Fruit fly (Drosophila melanogaster): ENCODE data around the gene ntc.

ntc gene

DNA sequence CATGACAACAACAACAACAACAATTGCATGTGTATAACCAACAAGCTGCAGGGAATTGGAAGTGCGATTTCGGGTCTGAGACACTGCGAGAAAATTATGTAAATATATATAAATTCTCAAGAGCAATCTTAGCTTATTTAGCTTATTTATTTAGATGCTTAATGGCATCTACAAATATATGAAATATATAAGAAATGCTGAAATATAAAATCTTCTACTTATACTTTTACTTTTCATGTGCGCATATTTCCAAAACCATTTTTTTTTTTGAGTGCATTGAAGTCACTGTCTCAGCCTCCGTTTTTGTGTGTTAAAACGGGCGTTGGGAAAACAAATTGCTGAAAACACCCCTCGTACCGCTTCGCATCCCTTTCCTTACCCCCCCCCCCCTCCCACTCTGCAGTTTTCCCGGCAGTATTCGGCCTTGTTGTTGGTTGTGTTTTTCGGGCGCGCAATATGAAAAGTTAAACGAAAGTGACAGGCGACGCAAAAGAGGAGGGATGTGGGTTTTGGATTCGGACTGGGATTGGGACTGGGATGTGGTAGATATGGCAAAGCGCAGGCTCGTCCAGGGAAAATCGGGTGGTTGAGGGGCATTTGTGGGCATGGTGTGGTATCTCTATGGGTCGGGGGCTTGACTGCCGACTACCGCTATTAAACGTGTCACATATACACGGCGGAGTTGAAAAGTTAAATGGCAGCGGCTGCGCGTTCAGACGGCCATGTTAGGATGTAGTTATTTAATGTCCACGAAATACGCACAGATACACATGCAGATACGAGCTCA, 49.1 kb upstream of the ntc start (continued):
- TF ChIP-seq CG14667 (GFP tag; IDR thresholded peaks at IDR 0.05) (0 out of 2 replicates have a peak, but pooled peaks have one; percentile 30), cg (GFP tag; optimal IDR thresholded peaks at IDR 0.05) (peak; percentile 49), Sox102F (GFP tag; optimal IDR thresholded peaks at IDR 0.05) (peak; percentile 60), CrebB (tag; optimal IDR thresholded peaks at IDR 0.05) (no peak), Ptx1 (GFP tag; IDR thresholded peaks at IDR 0.05) (peak; percentile 46; the same call in 1 of the 2 replicates), CG12659 (GFP tag; optimal IDR thresholded peaks at IDR 0.05) (peak; percentile 12), CG9797 (GFP tag; optimal IDR thresholded peaks at IDR 0.05) (no peak), gcm (GFP tag; optimal IDR thresholded peaks at IDR 0.05) (peak; percentile 55), sens (GFP tag) (peak; percentile 93), Dad (GFP tag; optimal IDR thresholded peaks at IDR 0.05) (no peak), Hr51 (GFP tag; optimal IDR thresholded peaks at IDR 0.05) (peak in 1 of 2 experiments; percentile 56), CG13775 (GFP tag; optimal IDR thresholded peaks at IDR 0.05) (peak; percentile 60), MTF-1 (GFP tag; optimal IDR thresholded peaks at IDR 0.05; ENCODE audit: borderline replicate concordance) (no peak), phol (tag; optimal IDR thresholded peaks at IDR 0.05) (peak; percentile 63), chm (GFP tag; IDR thresholded peaks at IDR 0.05) (no peak; the same call in 1 of the 2 replicates), Camta (GFP tag; optimal IDR thresholded peaks at IDR 0.05) (peak; percentile 1), mam (GFP tag; optimal IDR thresholded peaks at IDR 0.05) (no peak), disco-r (GFP tag; optimal IDR thresholded peaks at IDR 0.05) (no peak), CG2712 (tag; optimal IDR thresholded peaks at IDR 0.05) (peak; percentile 68), CG17328 (GFP tag; IDR thresholded peaks at IDR 0.05) (peak; percentile 68), CG8924 (tag; optimal IDR thresholded peaks at IDR 0.05) (peak; percentile 60), Lhr (GFP tag; optimal IDR thresholded peaks at IDR 0.05) (peak; percentile 32), CG11398 (GFP tag; optimal IDR thresholded peaks at IDR 0.05) (no peak), CG8388 (GFP tag; optimal IDR thresholded peaks at IDR 0.05) (peak; percentile 68), zf30C (GFP tag; optimal IDR thresholded peaks at IDR 0.05) (peak; percentile 89), CG17359 (tag; optimal IDR thresholded peaks at IDR 0.05) (peak; percentile 41), CG1602 (GFP tag; optimal IDR thresholded peaks at IDR 0.05) (peak; percentile 53), CG7786 (GFP tag; optimal IDR thresholded peaks at IDR 0.05) (no peak), prd (optimal IDR thresholded peaks at IDR 0.05) (no peak), prd (GFP tag; IDR thresholded peaks at IDR 0.05) (peak; percentile 83; the same call in 2 of the 3 replicates), CG13424 (tag; optimal IDR thresholded peaks at IDR 0.05) (peak; percentile 63), CG8478 (optimal IDR thresholded peaks at IDR 0.05) (no peak), CG10543 (GFP tag; optimal IDR thresholded peaks at IDR 0.05) (no peak), Poxn (GFP tag; IDR thresholded peaks at IDR 0.05) (no peak), hbn (GFP tag; IDR thresholded peaks at IDR 0.05; ENCODE audit: partially characterized antibody) (no peak), zen2 (GFP tag; IDR thresholded peaks at IDR 0.05; ENCODE audit: partially characterized antibody) (no peak; the same call in 2 of the 3 replicates), salm (tag; optimal IDR thresholded peaks at IDR 0.05) (no peak), CG6689 (GFP tag; IDR thresholded peaks at IDR 0.05) (peak; percentile 69), Med (GFP tag) (peak; percentile 39), hth (optimal IDR thresholded peaks at IDR 0.05) (no peak), zfh1 (GFP tag; IDR thresholded peaks at IDR 0.05) (peak; percentile 62; the same call in 1 of the 3 replicates), CG9609 (GFP tag; optimal IDR thresholded peaks at IDR 0.05) (no peak), H2.0 (GFP tag; IDR thresholded peaks at IDR 0.05) (no peak), CG2875 (GFP tag; optimal IDR thresholded peaks at IDR 0.05) (peak; percentile 22), exex (tag; optimal IDR thresholded peaks at IDR 0.05) (no peak), Dref (GFP tag; IDR thresholded peaks at IDR 0.05) (no peak), Bdp1 (GFP tag; optimal IDR thresholded peaks at IDR 0.05) (no peak), Jarid2 (GFP tag; optimal IDR thresholded peaks at IDR 0.05) (peak; percentile 11), CG3847 (GFP tag; IDR thresholded peaks at IDR 0.05) (0 out of 2 replicates have a peak, but pooled peaks have one; percentile 22)
